Worm (Caenorhabditis elegans) whole organism, L4 larva: ENCODE measurements around the gene Y42H9AR.1.
"Not testable (repeated sequence)": the region's sequence is repeated elsewhere in the genome, so short reads cannot be mapped to it uniquely, and the experiment has no call there.

ENCODE experiments used
- F10B5.3 ChIP-seq: sonication (generic microtip); optimal IDR thresholded peaks from 2 replicates; lab custom pipeline; 2016; ENCODE audit warnings: mild to moderate bottlenecking, missing genetic modification characterization, missing compliant biosample characterization
- F26F4.8 ChIP-seq: fragments of 200-800 bp; sonication (Bioruptor generic); conservative IDR thresholded peaks from 2 replicates; pipeline ENCODE4 v1.3.6; 2022; ENCODE audit warnings: missing genetic modification characterization, missing compliant biosample characterization
- F49E8.2 ChIP-seq: sonication (generic microtip); optimal IDR thresholded peaks from 2 replicates; lab custom pipeline; 2016; ENCODE audit warnings: missing compliant biosample characterization, mild to moderate bottlenecking, missing genetic modification characterization, borderline replicate concordance
- R02D3.7 ChIP-seq: fragments of 150-350 bp; sonication (generic microtip); optimal IDR thresholded peaks from 3 replicates; lab custom pipeline; 2014; ENCODE audit warnings: missing biosample characterization, missing genetic modification characterization
- Y105C5A.15 ChIP-seq: fragments of 200-800 bp; sonication (Bioruptor generic); IDR thresholded peaks from 2 replicates; pipeline ENCODE4 v1.3.6; 2022; ENCODE audit warnings: missing genetic modification characterization, missing compliant biosample characterization
- Y48G9A.11 ChIP-seq: fragments of 200-800 bp; sonication (Bioruptor generic); IDR thresholded peaks from 2 replicates; pipeline ENCODE4 v1.3.6; 2022; ENCODE audit warnings: missing genetic modification reagents, missing genetic modification characterization, missing compliant biosample characterization
- ZK337.2 ChIP-seq: fragments of 200-800 bp; sonication (Bioruptor generic); IDR thresholded peaks from 2 replicates; pipeline ENCODE4 v1.3.6; 2022; ENCODE audit warnings: missing genetic modification reagents, missing genetic modification characterization, missing compliant biosample characterization
- ama-1 ChIP-seq: fragments of 150-350 bp; optimal IDR thresholded peaks from 2 replicates; lab custom pipeline; 2014; ENCODE audit warnings: inconsistent platforms, mixed read lengths
- ceh-44 ChIP-seq: fragments of 200-800 bp; sonication (Bioruptor generic); IDR thresholded peaks from 2 replicates; pipeline ENCODE4 v1.3.6; 2022; ENCODE audit warnings: missing genetic modification reagents, missing genetic modification characterization, missing compliant biosample characterization
- ceh-62 ChIP-seq: sonication (generic microtip); optimal IDR thresholded peaks from 2 replicates; lab custom pipeline; 2017; ENCODE audit warnings: missing biosample characterization, missing genetic modification characterization
- ctbp-1 ChIP-seq: fragments of 200-800 bp; sonication (Bioruptor generic); IDR thresholded peaks from 2 replicates; pipeline ENCODE4 v1.3.6; 2022; ENCODE audit warnings: missing genetic modification reagents, missing genetic modification characterization, missing compliant biosample characterization
- daf-12 ChIP-seq: fragments of 150-350 bp; optimal IDR thresholded peaks from 2 replicates; lab custom pipeline; 2014; ENCODE audit warnings: missing biosample characterization, missing genetic modification reagents, missing genetic modification characterization
- daf-16 ChIP-seq, 3 experiments: sonication (generic microtip); optimal IDR thresholded peaks; 2 replicates each; lab custom pipeline; 2016 to 2017; ENCODE audit warnings: missing genetic modification characterization in 3 of 3, missing genetic modification reagents in 3 of 3, mild to moderate bottlenecking in 2 of 3, missing compliant biosample characterization in 2 of 3, missing biosample characterization in 1 of 3, moderate library complexity in 1 of 3
- dmd-6 ChIP-seq: fragments of 200-800 bp; sonication (Bioruptor generic); IDR thresholded peaks from 2 replicates; pipeline ENCODE4 v1.3.6; 2022; ENCODE audit warnings: missing genetic modification reagents, missing genetic modification characterization, missing compliant biosample characterization
- dmd-8 ChIP-seq: fragments of 200-800 bp; sonication (Bioruptor generic); IDR thresholded peaks from 2 replicates; pipeline ENCODE4 v1.3.6; 2022; ENCODE audit warnings: missing genetic modification characterization, missing compliant biosample characterization
- dmd-9 ChIP-seq: fragments of 200-800 bp; sonication (Bioruptor generic); IDR thresholded peaks from 2 replicates; pipeline ENCODE4 v1.3.6; 2022; ENCODE audit warnings: missing genetic modification reagents, missing genetic modification characterization, missing compliant biosample characterization
- egl-43 ChIP-seq: fragments of 200-800 bp; sonication (Bioruptor generic); IDR thresholded peaks from 2 replicates; pipeline ENCODE4 v1.3.6; 2022; ENCODE audit warnings: missing genetic modification reagents, missing genetic modification characterization, missing compliant biosample characterization
- hif-1 ChIP-seq, 2 experiments: sonication (generic microtip); optimal IDR thresholded peaks; 2 replicates each; lab custom pipeline; 2016 to 2017; ENCODE audit warnings: missing compliant biosample characterization in 2 of 2, missing genetic modification characterization in 2 of 2, missing genetic modification reagents in 2 of 2, missing genotype in 2 of 2, mild to moderate bottlenecking in 1 of 2
- hlh-11 ChIP-seq: fragments of 200-800 bp; sonication (Bioruptor generic); optimal IDR thresholded peaks from 2 replicates; lab custom pipeline; 2018; ENCODE audit warnings: mild to moderate bottlenecking, missing genetic modification characterization, missing compliant biosample characterization
- lim-7 ChIP-seq: fragments of 200-800 bp; sonication (Bioruptor generic); IDR thresholded peaks from 2 replicates; pipeline ENCODE4 v1.3.6; 2022; ENCODE audit warnings: missing genetic modification characterization, missing compliant biosample characterization
- lin-29 ChIP-seq: fragments of 200-800 bp; sonication (Bioruptor generic); IDR thresholded peaks from 2 replicates; pipeline ENCODE4 v1.3.6; 2022; ENCODE audit warnings: missing genetic modification reagents, missing genetic modification characterization, missing compliant biosample characterization
- lin-39 ChIP-seq: fragments of 150-350 bp; optimal IDR thresholded peaks from 2 replicates; lab custom pipeline; 2014; ENCODE audit warnings: missing biosample characterization, missing genetic modification reagents, missing genetic modification characterization
- mes-2 ChIP-seq: sonication (generic microtip); optimal IDR thresholded peaks from 2 replicates; lab custom pipeline; 2016; ENCODE audit warnings: missing genotype, mild to moderate bottlenecking, missing genetic modification characterization, missing compliant biosample characterization; ENCODE audit not compliant: poor library complexity, severe bottlenecking
- mxl-3 ChIP-seq: fragments of 200-800 bp; sonication (Bioruptor generic); optimal IDR thresholded peaks from 2 replicates; lab custom pipeline; 2018; ENCODE audit warnings: mild to moderate bottlenecking, missing genetic modification characterization, missing compliant biosample characterization
- nhr-48 ChIP-seq: sonication (generic microtip); optimal IDR thresholded peaks from 2 replicates; lab custom pipeline; 2016; ENCODE audit warnings: mild to moderate bottlenecking, missing genetic modification characterization, missing compliant biosample characterization
- nhr-77 ChIP-seq: fragments of 150-350 bp; optimal IDR thresholded peaks from 2 replicates; lab custom pipeline; 2014; ENCODE audit warnings: missing biosample characterization, missing genetic modification characterization
- pqm-1 ChIP-seq: sonication (generic microtip); optimal IDR thresholded peaks from 2 replicates; lab custom pipeline; 2017; ENCODE audit warnings: missing biosample characterization, missing genetic modification characterization
- skn-1 ChIP-seq: fragments of 150-350 bp; optimal IDR thresholded peaks from 2 replicates; lab custom pipeline; 2014; ENCODE audit warnings: missing biosample characterization, missing genetic modification characterization
- snpc-1.2 ChIP-seq: fragments of 200-800 bp; sonication (Bioruptor generic); IDR thresholded peaks from 2 replicates; pipeline ENCODE4 v1.3.6; 2022; ENCODE audit warnings: missing genetic modification reagents, missing genetic modification characterization, missing compliant biosample characterization
- spr-1 ChIP-seq: sonication (generic microtip); optimal IDR thresholded peaks from 2 replicates; lab custom pipeline; 2016; ENCODE audit warnings: mild to moderate bottlenecking, missing genetic modification characterization, missing compliant biosample characterization
- tag-97 ChIP-seq: fragments of 200-800 bp; sonication (Bioruptor generic); IDR thresholded peaks from 2 replicates; pipeline ENCODE4 v1.3.6; 2022; ENCODE audit warnings: missing genetic modification characterization, missing compliant biosample characterization
- tra-1 ChIP-seq: fragments of 200-800 bp; sonication (Bioruptor generic); IDR thresholded peaks from 2 replicates; pipeline ENCODE4 v1.3.6; 2022; ENCODE audit warnings: missing genetic modification reagents, missing genetic modification characterization, missing compliant biosample characterization
- vab-7 ChIP-seq: fragments of 200-800 bp; sonication (Bioruptor generic); IDR thresholded peaks from 2 replicates; pipeline ENCODE4 v1.3.6; 2022; ENCODE audit warnings: missing genetic modification reagents, missing genetic modification characterization, missing compliant biosample characterization
- zfp-3 ChIP-seq: fragments of 200-800 bp; sonication (Bioruptor generic); conservative IDR thresholded peaks from 2 replicates; pipeline ENCODE4 v1.3.6; 2022; ENCODE audit warnings: missing genetic modification reagents, missing genetic modification characterization, missing compliant biosample characterization
- zip-2 ChIP-seq: fragments of 150-350 bp; optimal IDR thresholded peaks from 2 replicates; lab custom pipeline; 2014; ENCODE audit warnings: missing biosample characterization, missing genetic modification characterization
- ztf-7 ChIP-seq: fragments of 150-350 bp; optimal IDR thresholded peaks from 2 replicates; lab custom pipeline; 2014; ENCODE audit warnings: missing biosample characterization, missing genetic modification characterization

The Y42H9AR.1 gene

ce11 chrIV:8118790-8119189 lies 5.6 kb downstream of the Y42H9AR.1 start, which contains the start of gene F42G8.8:
TSS of gene F42G8.8 (plus strand) at chrIV:8119090.
- TF ChIP-seq ztf-7 (tag; lab: Kevin White, UChicago) (no peak), Y48G9A.11 (no peak), mxl-3 (no peak), pqm-1 (tag; lab: Kevin White, UChicago) (no peak), daf-16 (GFP tag; optimal IDR thresholded peaks at IDR 0.05; lab: Kevin White, UChicago) (no peak), daf-16 (tag; optimal IDR thresholded peaks at IDR 0.05; lab: Kevin White, UChicago) (no peak), dmd-9 (GFP tag; lab: Robert Waterston, UW) (no peak), dmd-6 (GFP tag; lab: Robert Waterston, UW) (no peak), zfp-3 (GFP tag; lab: Robert Waterston, UW) (no peak), ctbp-1 (no peak)

ce11 chrIV:8122349-8122748 lies 9.2 kb downstream of the Y42H9AR.1 start, which contains the start of gene erp-44.3:
TSS of gene erp-44.3 (plus strand) at chrIV:8122649.
- TF ChIP-seq zip-2; lin-29 (GFP tag; lab: Robert Waterston, UW); ceh-62 (tag; lab: Kevin White, UChicago): not testable (repeated sequence)

ce11 chrIV:8123541-8123940 lies 10.3 kb downstream of the Y42H9AR.1 start:
- TF ChIP-seq lim-7 (peak; percentile 76), Y105C5A.15 (GFP tag; lab: Robert Waterston, UW) (0 out of 2 replicates have a peak, but pooled peaks have one; percentile 23), vab-7 (peak; percentile 47; the same call in 1 of the 2 replicates), snpc-1.2 (GFP tag; lab: Robert Waterston, UW) (peak; percentile 63), F26F4.8 (GFP tag; lab: Robert Waterston, UW) (0 out of 2 replicates have a peak, but pooled peaks have one; percentile 33), egl-43 (peak; percentile 59; the same call in 1 of the 2 replicates), dmd-8 (GFP tag; lab: Robert Waterston, UW) (0 out of 2 replicates have a peak, but pooled peaks have one; percentile 16)

- TF ChIP-seq lin-39 (tag; lab: Kevin White, UChicago) (no peak), R02D3.7 (tag; lab: Kevin White, UChicago) (no peak), daf-12 (tag; lab: Kevin White, UChicago) (no peak), hif-1 (tag; optimal IDR thresholded peaks at IDR 0.05; lab: Kevin White, UChicago) (no peak), Y48G9A.11 (no peak), nhr-77 (tag; lab: Kevin White, UChicago) (no peak), ceh-44 (GFP tag; lab: Robert Waterston, UW) (no peak), ama-1 (no peak), tra-1 (GFP tag; lab: Robert Waterston, UW) (no peak), nhr-48 (tag; lab: Kevin White, UChicago) (no peak), mes-2 (tag; lab: Kevin White, UChicago) (no peak), hlh-11 (tag; lab: Kevin White, UChicago) (no peak), skn-1 (tag; lab: Kevin White, UChicago) (no peak), ZK337.2 (GFP tag; lab: Robert Waterston, UW) (no peak)
- TF ChIP-seq, all 104 proteins: peak for 0
Measured at ce11 chrIV:8126902-8127301, 13.7 kb downstream of the Y42H9AR.1 start, which contains the start of gene ceph-41. TSS of gene ceph-41 (plus strand) at chrIV:8127202.

ce11 chrIV:8127430-8127829 lies 14.2 kb downstream of the Y42H9AR.1 start:
- TF ChIP-seq dmd-6 (GFP tag; lab: Robert Waterston, UW) (no peak), tag-97 (GFP tag; lab: Robert Waterston, UW) (no peak), ceh-62 (tag; lab: Kevin White, UChicago) (no peak), spr-1 (tag; lab: Kevin White, UChicago) (no peak), F49E8.2 (tag; lab: Kevin White, UChicago) (no peak), daf-12 (tag; lab: Kevin White, UChicago) (no peak), F10B5.3 (tag; lab: Kevin White, UChicago) (no peak), ama-1 (no peak), Y48G9A.11 (no peak)
